Worm (Caenorhabditis elegans) whole organism, dauer: ENCODE data around the gene T05A1.5.

Source experiments
- unc-62 ChIP-seq: sonication (generic microtip); optimal IDR thresholded peaks from 2 replicates; lab custom pipeline; 2017; ENCODE audit warnings: missing biosample characterization, missing genetic modification reagents, missing genetic modification characterization

T05A1.5 gene

ce11 chrIV:9545986-9546385 is at the start of gene T05A1.5:
Gene T05A1.5, plus strand, starts transcription at chrIV:9546286.
- no peak for TF ChIP-seq unc-62 (GFP tag; lab: Kevin White, UChicago)

DNA sequence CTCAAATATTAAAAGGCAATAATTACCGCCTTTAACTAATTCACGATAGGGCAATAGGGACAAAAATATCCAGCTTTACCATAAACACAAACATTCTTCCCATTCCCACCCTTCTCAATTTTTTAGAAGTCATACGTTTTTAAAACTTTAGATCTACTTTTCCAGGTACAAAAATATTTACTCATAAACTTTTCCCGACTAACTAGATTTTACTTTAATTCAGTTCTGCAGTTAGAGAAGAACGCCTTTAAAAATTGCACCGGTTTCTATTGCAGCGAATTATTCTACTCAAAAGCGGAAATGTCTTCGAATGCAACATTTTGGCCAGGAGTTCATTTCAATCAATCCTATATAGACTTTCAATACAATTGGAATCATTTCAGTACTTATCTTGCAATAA is 49.8 kb upstream of the T05A1.5 start, which contains the start of gene sru-3:
TSS of gene sru-3 (plus strand) at position 301 of the 400 bp plus-strand sequence.
- TF ChIP-seq unc-62 (GFP tag; lab: Kevin White, UChicago) = no peak

DNA sequence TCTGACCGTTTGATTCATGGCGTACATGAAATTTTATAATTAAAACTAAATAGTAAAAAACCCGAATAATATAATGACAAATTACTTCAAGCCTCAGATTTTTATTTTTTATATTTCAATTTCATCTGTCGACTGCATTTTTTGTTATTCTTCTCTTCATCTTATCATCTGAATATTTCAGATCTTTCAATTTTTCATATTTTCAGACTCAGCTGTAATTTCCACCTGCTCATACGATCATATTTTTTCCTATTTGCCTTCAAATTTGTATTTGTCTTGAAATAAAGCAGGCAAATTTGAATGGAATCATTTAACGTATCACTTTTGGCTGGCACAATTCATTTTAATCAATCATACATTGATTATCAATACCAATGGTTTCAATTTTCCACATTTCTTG is 48.0 kb upstream of the T05A1.5 start, which contains the start of gene sru-4:
TSS of gene sru-4 (plus strand) at position 301 of the 400 bp plus-strand sequence.
- TF ChIP-seq unc-62 (GFP tag; lab: Kevin White, UChicago) = no peak

DNA sequence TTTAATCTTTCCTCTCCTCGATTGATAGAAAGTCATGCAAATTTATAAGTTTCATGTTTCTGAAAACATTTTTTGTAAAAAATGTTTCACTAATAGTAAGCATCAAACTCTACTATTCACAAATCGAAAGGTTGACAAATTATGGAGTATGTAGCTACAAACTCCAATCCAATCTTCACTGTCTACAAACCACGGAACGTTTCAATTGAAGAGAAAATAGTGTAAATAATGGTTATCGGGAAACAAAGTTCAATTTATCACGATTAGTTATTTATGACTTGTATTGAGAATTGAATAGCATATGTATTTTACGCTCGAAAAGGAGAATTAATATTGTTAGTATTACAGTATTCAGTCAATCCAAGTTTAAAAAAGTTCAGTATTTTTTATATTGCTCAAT is 46.5 kb upstream of the T05A1.5 start:
- TF ChIP-seq unc-62 (GFP tag; lab: Kevin White, UChicago) = no peak

- no peak for TF ChIP-seq unc-62 (GFP tag; lab: Kevin White, UChicago)
Measured at ce11 chrIV:9500100-9500499, 46.0 kb upstream of the T05A1.5 start, which contains the start of gene ugt-21. Gene ugt-21, plus strand, starts transcription at chrIV:9500311.

DNA sequence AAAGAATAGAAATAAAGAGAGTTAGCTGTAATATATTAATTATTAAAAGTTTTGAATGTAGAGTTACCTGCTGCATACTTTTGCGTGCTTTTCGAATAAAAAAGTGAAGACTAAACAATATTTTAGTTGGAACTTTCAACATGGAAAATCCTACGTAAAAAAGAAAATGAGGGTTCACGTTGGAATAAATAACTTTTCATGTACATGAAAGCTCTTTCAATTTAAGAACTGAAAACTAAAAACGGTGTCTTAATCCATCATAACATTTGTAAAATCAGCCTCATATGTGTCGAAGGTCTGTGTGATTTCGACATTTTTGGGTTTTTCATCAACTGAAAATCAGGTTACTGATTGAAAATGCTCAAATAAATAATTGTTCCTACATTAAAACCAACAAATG is 39.8 kb upstream of the T05A1.5 start, which contains the start of gene ttr-9:
TSS of gene ttr-9 (minus strand) at position 101 of the 400 bp plus-strand sequence.
- no peak for TF ChIP-seq unc-62 (GFP tag; lab: Kevin White, UChicago)

DNA sequence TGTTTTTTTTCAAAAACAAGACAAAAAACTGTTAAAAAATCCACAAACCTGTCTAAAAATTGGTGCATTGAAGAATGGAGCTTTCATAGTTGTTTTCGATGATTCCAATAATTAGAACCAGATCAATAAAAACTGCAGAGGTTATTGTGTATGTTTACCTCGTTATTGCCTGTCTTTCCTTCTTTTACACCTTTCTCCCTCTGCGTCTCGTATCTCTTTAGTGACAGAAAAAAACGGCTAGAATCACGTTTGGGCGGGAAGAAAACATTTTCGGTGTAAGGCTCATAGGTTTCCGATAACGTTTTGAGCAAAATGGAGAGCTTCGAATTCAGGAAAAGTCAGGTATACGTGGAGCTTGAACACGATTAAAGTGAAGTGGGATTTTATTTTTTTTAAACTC is 37.5 kb upstream of the T05A1.5 start, which contains the start of gene ethe-1:
TSS of gene ethe-1 (minus strand) at position 150 of the 400 bp plus-strand sequence.
- no peak for TF ChIP-seq unc-62 (GFP tag; lab: Kevin White, UChicago)

DNA sequence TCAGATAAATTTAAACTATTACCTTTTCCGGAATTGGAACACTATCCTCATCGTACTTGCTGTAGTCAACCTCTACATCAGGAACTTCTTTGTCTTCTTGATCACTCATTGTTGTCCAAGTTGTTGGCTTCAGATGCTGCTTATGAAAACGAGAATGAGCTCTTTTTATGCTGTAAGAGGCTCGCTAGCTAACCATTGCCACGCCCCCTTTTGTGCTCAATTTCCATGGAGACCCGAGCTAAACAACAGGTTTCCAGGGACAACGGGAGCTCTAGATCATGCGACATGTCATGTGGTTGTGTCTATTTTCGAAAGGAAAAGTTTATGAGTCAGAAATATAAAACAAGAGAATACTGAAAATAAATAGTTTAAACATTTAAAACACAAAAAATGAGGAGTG is 35.6 kb upstream of the T05A1.5 start, which contains the start of gene C33A12.4:
TSS of gene C33A12.4 (minus strand) at position 131 of the 400 bp plus-strand sequence.
- TF ChIP-seq unc-62 (GFP tag; lab: Kevin White, UChicago) = no peak

DNA sequence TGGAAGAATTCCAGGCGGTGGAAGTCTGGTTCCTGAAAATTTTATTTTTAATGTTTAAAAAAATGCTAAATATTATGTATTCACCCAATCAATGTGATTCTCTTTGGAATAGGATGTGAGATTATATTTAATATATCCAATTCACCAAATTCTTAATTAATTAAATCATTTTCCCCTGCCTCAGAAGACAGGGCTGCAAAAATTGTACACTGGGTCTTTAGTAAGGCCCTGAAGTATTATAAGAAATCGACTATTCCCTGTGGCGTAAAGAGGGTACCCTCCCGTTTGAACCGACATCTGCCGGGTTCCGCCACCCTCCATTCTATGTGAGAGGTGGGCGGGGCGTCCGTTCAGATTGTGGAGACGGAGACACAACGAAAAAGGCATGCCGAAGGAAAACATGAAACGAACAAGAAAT is 34.9 kb upstream of the T05A1.5 start:
- TF ChIP-seq unc-62 (GFP tag; lab: Kevin White, UChicago) = no peak

- TF ChIP-seq unc-62 (GFP tag; lab: Kevin White, UChicago) = no peak
Measured at ce11 chrIV:9511640-9512039, 34.4 kb upstream of the T05A1.5 start.

ce11 chrIV:9512836-9513235 is 33.2 kb upstream of the T05A1.5 start, which contains the start of gene C33A12.3:
Gene C33A12.3, minus strand, starts transcription at chrIV:9513002.
- TF ChIP-seq unc-62 (GFP tag; lab: Kevin White, UChicago) = no peak

DNA sequence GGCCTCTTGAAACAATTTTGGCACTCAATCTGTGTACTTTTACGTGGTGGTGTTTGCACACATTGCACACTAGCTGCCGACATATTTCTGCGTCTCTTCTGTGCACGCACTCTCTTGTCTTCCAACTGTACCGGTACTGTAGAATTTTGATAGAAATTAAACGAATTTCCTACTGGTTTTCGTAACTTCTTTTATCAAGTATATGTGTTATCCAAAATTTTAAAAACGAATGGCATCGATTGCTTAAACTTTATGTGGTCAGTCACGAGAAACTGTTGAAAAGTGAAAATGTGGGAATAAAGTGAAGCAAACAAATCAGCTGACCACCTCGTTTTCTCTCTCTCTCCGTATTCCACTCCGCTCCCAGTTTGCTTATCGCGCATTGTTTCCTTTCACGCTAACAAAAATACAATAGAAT is 32.7 kb upstream of the T05A1.5 start:
- TF ChIP-seq unc-62 (GFP tag; lab: Kevin White, UChicago) = no peak

- TF ChIP-seq unc-62 (GFP tag; lab: Kevin White, UChicago) = no peak
Measured at ce11 chrIV:9514132-9514531, 32.0 kb upstream of the T05A1.5 start.

DNA sequence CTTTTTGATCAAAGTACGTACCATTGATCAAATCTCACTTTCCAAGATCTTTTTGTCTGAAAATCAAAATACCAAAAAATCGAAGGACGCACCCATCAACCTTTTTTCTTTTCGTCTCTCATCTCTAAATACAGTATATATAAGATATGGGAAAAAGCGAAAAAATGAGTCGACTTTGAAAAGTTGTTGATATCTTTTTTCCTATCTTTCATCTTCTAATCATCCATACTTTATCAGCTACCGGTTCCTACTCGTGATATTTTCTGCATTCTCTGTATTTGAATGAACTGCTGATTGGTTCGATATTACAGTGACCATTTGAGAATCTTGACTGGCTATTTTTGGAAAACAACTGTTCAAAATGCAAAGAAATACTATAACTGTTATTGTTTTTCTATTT is 29.3 kb upstream of the T05A1.5 start, which contains the start of gene C33A12.19:
TSS of gene C33A12.19 (plus strand) at position 169 of the 400 bp plus-strand sequence.
- TF ChIP-seq unc-62 (GFP tag; lab: Kevin White, UChicago) = no peak

DNA sequence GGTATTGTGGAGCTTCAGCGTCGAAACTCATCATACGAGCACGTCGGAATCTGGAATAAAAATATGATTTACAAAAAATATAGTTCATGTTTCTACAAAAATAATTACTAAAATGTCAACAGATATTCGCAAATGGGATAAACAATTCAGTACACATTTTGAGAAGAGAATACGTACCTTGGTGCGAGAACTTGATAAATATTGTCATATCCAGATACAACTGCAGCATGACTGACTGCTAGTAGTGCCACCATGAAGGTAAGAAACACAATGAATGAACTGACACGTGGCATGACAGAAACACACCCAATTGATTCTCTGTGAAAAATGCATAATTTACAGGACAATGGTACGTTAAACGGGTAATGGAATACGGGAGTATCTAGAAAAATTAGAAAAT is 27.5 kb upstream of the T05A1.5 start, which contains the start of gene nlp-35:
TSS of gene nlp-35 (minus strand) at position 319 of the 400 bp plus-strand sequence.
- TF ChIP-seq unc-62 (GFP tag; lab: Kevin White, UChicago) = no peak

- no peak for TF ChIP-seq unc-62 (GFP tag; lab: Kevin White, UChicago)
Measured at ce11 chrIV:9520629-9521028, 25.5 kb upstream of the T05A1.5 start.

DNA sequence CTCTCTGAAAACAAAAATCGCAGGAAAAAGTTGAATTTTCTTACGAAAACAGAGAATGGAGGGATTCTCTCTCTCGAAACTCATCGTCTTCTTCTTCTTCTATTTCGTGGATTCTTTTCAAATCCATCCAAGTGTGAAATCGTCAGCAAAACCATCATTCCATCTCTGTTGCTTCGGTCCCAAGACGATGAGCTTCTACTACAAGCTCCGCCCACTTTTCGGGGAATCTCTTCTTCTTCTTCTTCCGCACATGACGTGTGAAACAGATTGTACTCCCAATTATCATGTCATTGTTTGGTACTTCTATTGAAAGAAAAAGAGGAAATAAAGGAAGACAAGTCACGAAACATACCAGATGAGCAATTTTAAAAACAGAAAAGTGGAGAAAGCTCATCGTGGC is 22.9 kb upstream of the T05A1.5 start:
- TF ChIP-seq unc-62 (GFP tag; lab: Kevin White, UChicago) = no peak
